Fruit fly (Drosophila melanogaster): ENCODE results near the gene CG12355.

CG12355 gene

dm6 chr3L:15530638-15531225, 35.4 kb upstream of the CG12355 start (continued):
- TF ChIP-seq CG9609 (GFP tag; optimal IDR thresholded peaks at IDR 0.05) (no peak), Bgb (GFP tag; IDR thresholded peaks at IDR 0.05; ENCODE audit: partially characterized antibody) (no peak), ewg (GFP tag; optimal IDR thresholded peaks at IDR 0.05) (no peak), Asciz (GFP tag; optimal IDR thresholded peaks at IDR 0.05) (peak; percentile 43), CG4707 (GFP tag; optimal IDR thresholded peaks at IDR 0.05) (peak; percentile 40), CG15601 (tag; optimal IDR thresholded peaks at IDR 0.05) (peak; percentile 45), Mrtf (GFP tag; IDR thresholded peaks at IDR 0.05) (no peak), Nf-YA (GFP tag; IDR thresholded peaks at IDR 0.05) (no peak)

dm6 chr3L:15530071-15530470, 34.7 kb upstream of the CG12355 start:
- TF ChIP-seq D19A (tag; optimal IDR thresholded peaks at IDR 0.05): peak; percentile 58
- no peak for TF ChIP-seq Hr78 (GFP tag; optimal IDR thresholded peaks at IDR 0.05)
- peak; percentile 66 for TF ChIP-seq Med (GFP tag)

dm6 chr3L:15529143-15529542, 33.8 kb upstream of the CG12355 start, which contains the start of gene obst-H:
obst-H (minus strand) TSS chr3L:15529243.
- TF ChIP-seq Oli (tag; optimal IDR thresholded peaks at IDR 0.05) (no peak), sens (GFP tag) (peak; percentile 7)

- TF ChIP-seq Lpt (GFP tag; optimal IDR thresholded peaks at IDR 0.05) (no peak), CG14860 (GFP tag; IDR thresholded peaks at IDR 0.05; ENCODE audit: partially characterized antibody) (no peak), lov (optimal IDR thresholded peaks at IDR 0.05) (no peak), lov (GFP tag; IDR thresholded peaks at IDR 0.05) (no peak)
Observed at dm6 chr3L:15528096-15528495, 32.7 kb upstream of the CG12355 start, which contains the start of gene CG42728. CG42728 (minus strand) TSS chr3L:15528196.

dm6 chr3L:15527416-15527815, 32.1 kb upstream of the CG12355 start, which contains the start of gene CG42729:
CG42729 (minus strand) TSS chr3L:15527516.
- no peak for TF ChIP-seq odd (GFP tag; optimal IDR thresholded peaks at IDR 0.05)
- no peak for TF ChIP-seq CG33557 (GFP tag; optimal IDR thresholded peaks at IDR 0.05)
- no peak for TF ChIP-seq CG2129 (GFP tag; IDR thresholded peaks at IDR 0.05; ENCODE audit: partially characterized antibody)
- TF ChIP-seq CG2712 (tag; optimal IDR thresholded peaks at IDR 0.05): no peak
- no peak for TF ChIP-seq CG18011 (GFP tag; optimal IDR thresholded peaks at IDR 0.05)
- no peak for TF ChIP-seq z (GFP tag; IDR thresholded peaks at IDR 0.05)
- no peak for TF ChIP-seq ci (GFP tag; IDR thresholded peaks at IDR 0.05)
- no peak for TF ChIP-seq ro (GFP tag; IDR thresholded peaks at IDR 0.05)
- TF ChIP-seq caup (GFP tag; optimal IDR thresholded peaks at IDR 0.05; ENCODE audit: severe bottlenecking): no peak
- no peak for TF ChIP-seq toy (GFP tag; IDR thresholded peaks at IDR 0.05)
- no peak for TF ChIP-seq CG12236 (GFP tag; optimal IDR thresholded peaks at IDR 0.05)

dm6 chr3L:15526712-15527111, 31.4 kb upstream of the CG12355 start, which contains the start of gene CG33985:
CG33985 (minus strand) TSS chr3L:15526812.
- TF ChIP-seq CG7928 (GFP tag; optimal IDR thresholded peaks at IDR 0.05) (no peak), CG16815 (GFP tag; optimal IDR thresholded peaks at IDR 0.05) (no peak), sd (tag; optimal IDR thresholded peaks at IDR 0.05) (no peak), CG13624 (GFP tag; optimal IDR thresholded peaks at IDR 0.05) (no peak), CG16863 (GFP tag; optimal IDR thresholded peaks at IDR 0.05) (no peak), Deaf1 (tag; optimal IDR thresholded peaks at IDR 0.05) (no peak), Atf3 (GFP tag; optimal IDR thresholded peaks at IDR 0.05) (no peak), wdn (GFP tag; IDR thresholded peaks at IDR 0.05) (no peak), CG6689 (GFP tag; IDR thresholded peaks at IDR 0.05) (no peak), gce (GFP tag; IDR thresholded peaks at IDR 0.05) (no peak), CG4707 (GFP tag; optimal IDR thresholded peaks at IDR 0.05) (no peak), Dip3 (GFP tag; optimal IDR thresholded peaks at IDR 0.05) (no peak), Adf1 (GFP tag; IDR thresholded peaks at IDR 0.05) (no peak), ken (GFP tag; IDR thresholded peaks at IDR 0.05) (no peak), CG17385 (GFP tag; optimal IDR thresholded peaks at IDR 0.05) (no peak)
